Worm (Caenorhabditis elegans): ENCODE results near the gene dct-11.

- TF ChIP-seq fos-1 (tag; optimal IDR thresholded peaks at IDR 0.05) (no peak), mdl-1 (tag; optimal IDR thresholded peaks at IDR 0.05) (no peak), aly-2 (tag; optimal IDR thresholded peaks at IDR 0.05) (no peak), ztf-11 (tag; optimal IDR thresholded peaks at IDR 0.05) (no peak)
These were observed 12.5 kb upstream of the dct-11 start for ce11 chrX:5852113-5852512.

Data from whole organism, L4 larva.